Worm (Caenorhabditis elegans): ENCODE measurements around the gene epc-1.

epc-1 gene

ce11 chrIII:12652609-12653008 is 44.2 kb upstream of the epc-1 start:
- TF ChIP-seq gmeb-1 (tag; optimal IDR thresholded peaks at IDR 0.05) (no peak), nhr-77 (tag; optimal IDR thresholded peaks at IDR 0.05) (no peak), nhr-21 (tag; optimal IDR thresholded peaks at IDR 0.05) (no peak), skn-1 (tag; optimal IDR thresholded peaks at IDR 0.05) (no peak), fos-1 (tag; optimal IDR thresholded peaks at IDR 0.05) (no peak), mbf-1 (tag; optimal IDR thresholded peaks at IDR 0.05) (no peak), ztf-4 (tag; optimal IDR thresholded peaks at IDR 0.05) (no peak), snpc-4 (tag; optimal IDR thresholded peaks at IDR 0.05) (no peak), Y55F3AM.14 (GFP tag; optimal IDR thresholded peaks at IDR 0.05) (no peak), nhr-10 (tag; optimal IDR thresholded peaks at IDR 0.05) (no peak), aly-2 (tag; optimal IDR thresholded peaks at IDR 0.05) (no peak), ceh-82 (tag; optimal IDR thresholded peaks at IDR 0.05) (no peak), ceh-16 (tag; optimal IDR thresholded peaks at IDR 0.05) (no peak)

- no peak for TF ChIP-seq lin-11 (tag; optimal IDR thresholded peaks at IDR 0.05)
- TF ChIP-seq nhr-129 (tag; optimal IDR thresholded peaks at IDR 0.05), result no peak
- no peak for TF ChIP-seq ztf-1 (GFP tag; conservative IDR thresholded peaks at IDR 0.05)
- no peak for TF ChIP-seq sma-9 (GFP tag; optimal IDR thresholded peaks at IDR 0.05)
- TF ChIP-seq sma-9 (tag; optimal IDR thresholded peaks at IDR 0.05), result no peak
- TF ChIP-seq ceh-82 (tag; optimal IDR thresholded peaks at IDR 0.05), result no peak
- TF ChIP-seq C34F6.9 (tag; optimal IDR thresholded peaks at IDR 0.05), result no peak
- TF ChIP-seq alr-1 (tag; optimal IDR thresholded peaks at IDR 0.05), result no peak
- TF ChIP-seq elt-3 (tag; optimal IDR thresholded peaks at IDR 0.05), result no peak
- no peak for TF ChIP-seq nhr-10 (tag; optimal IDR thresholded peaks at IDR 0.05)
- no peak for TF ChIP-seq R02D3.7 (tag; optimal IDR thresholded peaks at IDR 0.05)
- no peak for TF ChIP-seq ztf-4 (tag; optimal IDR thresholded peaks at IDR 0.05)
- no peak for TF ChIP-seq unc-55 (GFP tag; optimal IDR thresholded peaks at IDR 0.05)
- TF ChIP-seq mab-5 (tag; optimal IDR thresholded peaks at IDR 0.05), result no peak
- no peak for TF ChIP-seq fos-1 (tag; optimal IDR thresholded peaks at IDR 0.05)
- no peak for TF ChIP-seq skn-1 (tag; optimal IDR thresholded peaks at IDR 0.05)
- TF ChIP-seq snpc-4 (tag; optimal IDR thresholded peaks at IDR 0.05), result no peak
- TF ChIP-seq sem-4 (tag; optimal IDR thresholded peaks at IDR 0.05), result no peak
- no peak for TF ChIP-seq mbf-1 (tag; optimal IDR thresholded peaks at IDR 0.05)
These were observed 43.6 kb upstream of the epc-1 start for ce11 chrIII:12651946-12652345.

ce11 chrIII:12644669-12645068 is 36.3 kb upstream of the epc-1 start:
- no peak for TF ChIP-seq lin-11 (tag; optimal IDR thresholded peaks at IDR 0.05)

- TF ChIP-seq mbf-1 (tag; optimal IDR thresholded peaks at IDR 0.05) (no peak), nhr-10 (tag; optimal IDR thresholded peaks at IDR 0.05) (no peak), dmd-4 (tag; optimal IDR thresholded peaks at IDR 0.05) (no peak), Y55F3AM.14 (GFP tag; optimal IDR thresholded peaks at IDR 0.05) (no peak), ZK546.5 (tag; optimal IDR thresholded peaks at IDR 0.05) (no peak), ztf-1 (GFP tag; conservative IDR thresholded peaks at IDR 0.05) (no peak), snpc-4 (tag; optimal IDR thresholded peaks at IDR 0.05) (no peak), lin-11 (tag; optimal IDR thresholded peaks at IDR 0.05) (no peak), aly-2 (tag; optimal IDR thresholded peaks at IDR 0.05) (no peak), nhr-129 (tag; optimal IDR thresholded peaks at IDR 0.05) (no peak)
These were observed 34.3 kb upstream of the epc-1 start for ce11 chrIII:12642511-12643168.

- no peak for TF ChIP-seq zag-1 (tag; optimal IDR thresholded peaks at IDR 0.05)
- no peak for TF ChIP-seq mdl-1 (tag; optimal IDR thresholded peaks at IDR 0.05)
- TF ChIP-seq sma-9 (GFP tag; optimal IDR thresholded peaks at IDR 0.05), result no peak
- TF ChIP-seq sma-9 (tag; optimal IDR thresholded peaks at IDR 0.05), result no peak
- TF ChIP-seq ceh-82 (tag; optimal IDR thresholded peaks at IDR 0.05), result no peak
These were observed 32.1 kb upstream of the epc-1 start for ce11 chrIII:12640386-12641024.

ce11 chrIII:12639214-12639613 is 30.8 kb upstream of the epc-1 start:
- no peak for TF ChIP-seq sma-9 (GFP tag; optimal IDR thresholded peaks at IDR 0.05)
- TF ChIP-seq sma-9 (tag; optimal IDR thresholded peaks at IDR 0.05), result no peak
- TF ChIP-seq snpc-4 (tag; optimal IDR thresholded peaks at IDR 0.05), result no peak
- no peak for TF ChIP-seq fos-1 (tag; optimal IDR thresholded peaks at IDR 0.05)

Data from whole organism, L2 larva.